ENCODE assay signal across 4 fruit fly cellular contexts in the genomic region with DNA sequence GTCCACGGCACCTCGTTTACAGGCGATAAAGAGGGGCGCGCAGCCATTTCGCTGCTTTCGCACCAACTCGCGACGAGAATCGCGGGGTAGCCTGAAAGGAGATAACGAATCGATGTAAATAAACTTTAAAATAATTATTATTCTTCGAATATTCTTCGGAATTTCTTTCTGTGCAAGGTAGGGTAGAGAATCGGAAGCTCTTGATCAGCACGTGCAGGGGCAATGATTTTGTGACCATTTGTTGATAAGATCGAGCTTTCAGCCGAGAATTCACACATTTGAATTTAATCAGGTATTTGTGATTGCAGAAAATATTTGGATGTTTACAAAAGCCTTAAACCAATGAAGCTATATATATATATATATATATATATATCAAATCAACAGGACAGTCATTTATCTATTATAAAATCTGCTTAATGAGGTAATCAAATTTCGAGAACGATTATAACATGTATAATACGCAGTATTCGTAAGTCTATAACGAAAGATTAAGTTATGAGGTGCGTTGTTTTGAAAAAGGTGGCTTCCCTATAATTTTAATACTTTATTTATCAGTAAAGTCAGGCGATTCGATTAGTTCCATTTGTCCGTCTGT.
A peak's percentile ranks its signal among the peaks of the same experiment; 100 is the strongest.
TF ChIP-seq lines count a peak whose summit lies in the region.

No protein-coding gene starts in this region.

- no peak for TF ChIP-seq CTCF in whole organism, embryonic (GFP tag; optimal IDR thresholded peaks at IDR 0.05; lab: Kevin White, UChicago)

TF ChIP-seq in whole organism, adult, 20 proteins besides CTCF, POLR2A, EP300 and RAD21:
- TF ChIP-seq Mnt (GFP tag; optimal IDR thresholded peaks at IDR 0.05; lab: Kevin White, UChicago) = peak; percentile 43
- no peak for TF ChIP-seq ovo (GFP tag; optimal IDR thresholded peaks at IDR 0.05; lab: Kevin White, UChicago)
- no peak for TF ChIP-seq CG11617 (GFP tag; optimal IDR thresholded peaks at IDR 0.05; lab: Kevin White, UChicago)
- peak; percentile 7 for TF ChIP-seq CG7101 (tag; optimal IDR thresholded peaks at IDR 0.05; lab: Kevin White, UChicago)

TF ChIP-seq in whole organism, embryonic, 481 proteins besides CTCF, POLR2A, EP300 and RAD21 (continues in another document):
- no peak for TF ChIP-seq Neu2 (GFP tag; optimal IDR thresholded peaks at IDR 0.05; lab: Kevin White, UChicago; ENCODE audit: borderline replicate concordance)
- TF ChIP-seq CG8281 (tag; optimal IDR thresholded peaks at IDR 0.05; lab: Kevin White, UChicago) = no peak
- no peak for TF ChIP-seq CoRest (tag; optimal IDR thresholded peaks at IDR 0.05; lab: Kevin White, UChicago)
- TF ChIP-seq CG18599 (GFP tag; optimal IDR thresholded peaks at IDR 0.05; lab: Kevin White, UChicago) = peak; percentile 30
- no peak for TF ChIP-seq Chrac-16 (GFP tag; optimal IDR thresholded peaks at IDR 0.05; lab: Kevin White, UChicago)
- no peak for TF ChIP-seq Nf-YC (tag; optimal IDR thresholded peaks at IDR 0.05; lab: Kevin White, UChicago)
- peak; percentile 85 for TF ChIP-seq D19B (GFP tag; optimal IDR thresholded peaks at IDR 0.05; lab: Kevin White, UChicago)
- no peak for TF ChIP-seq CG33557 (GFP tag; optimal IDR thresholded peaks at IDR 0.05; lab: Kevin White, UChicago)
- no peak for TF ChIP-seq CG32772 (GFP tag; IDR thresholded peaks at IDR 0.05; lab: Robert Waterston, UW)
- no peak for TF ChIP-seq CG16813 (GFP tag; IDR thresholded peaks at IDR 0.05; lab: Robert Waterston, UW; ENCODE audit: partially characterized antibody)
- TF ChIP-seq CG14965 (GFP tag; optimal IDR thresholded peaks at IDR 0.05; lab: Kevin White, UChicago; ENCODE audit: borderline replicate concordance) = no peak
- TF ChIP-seq Oli (tag; optimal IDR thresholded peaks at IDR 0.05; lab: Kevin White, UChicago) = no peak
- TF ChIP-seq jumu (GFP tag; optimal IDR thresholded peaks at IDR 0.05; lab: Kevin White, UChicago) = no peak
- TF ChIP-seq exex (tag; optimal IDR thresholded peaks at IDR 0.05; lab: Kevin White, UChicago) = peak; percentile 47
- TF ChIP-seq CG34376 (GFP tag; optimal IDR thresholded peaks at IDR 0.05; lab: Kevin White, UChicago) = peak; percentile 14
- TF ChIP-seq cwo (GFP tag; optimal IDR thresholded peaks at IDR 0.05; lab: Kevin White, UChicago) = peak; percentile 94
- TF ChIP-seq fd96Cb (tag; optimal IDR thresholded peaks at IDR 0.05; lab: Kevin White, UChicago) = no peak
- TF ChIP-seq CG8359 (GFP tag; optimal IDR thresholded peaks at IDR 0.05; lab: Kevin White, UChicago; ENCODE audit: borderline replicate concordance) = no peak
- no peak for TF ChIP-seq CG8478 (optimal IDR thresholded peaks at IDR 0.05; lab: Kevin White, UChicago)
- TF ChIP-seq Hmr (GFP tag; optimal IDR thresholded peaks at IDR 0.05; lab: Kevin White, UChicago) = no peak
- no peak for TF ChIP-seq CG43689 (GFP tag; IDR thresholded peaks at IDR 0.05; lab: Robert Waterston, UW)
- TF ChIP-seq CG4730 (GFP tag; IDR thresholded peaks at IDR 0.05; lab: Robert Waterston, UW) = no peak
- TF ChIP-seq Xbp1 (GFP tag; optimal IDR thresholded peaks at IDR 0.05; lab: Kevin White, UChicago) = no peak
- peak; percentile 10 for TF ChIP-seq CG2120 (GFP tag; optimal IDR thresholded peaks at IDR 0.05; lab: Kevin White, UChicago)
- no peak for TF ChIP-seq CG11560 (tag; IDR thresholded peaks at IDR 0.05; lab: Robert Waterston, UW)
- TF ChIP-seq slbo (GFP tag; IDR thresholded peaks at IDR 0.05; lab: Robert Waterston, UW) = no peak

TF ChIP-seq in whole organism, prepupa, 60 proteins besides CTCF, POLR2A, EP300 and RAD21:
- TF ChIP-seq lz (GFP tag; optimal IDR thresholded peaks at IDR 0.05; lab: Kevin White, UChicago) = no peak
- peak; percentile 86 for TF ChIP-seq svp (GFP tag; lab: Kevin White, UChicago)

TF ChIP-seq in whole organism, wandering third instar larva, 38 proteins besides CTCF, POLR2A, EP300 and RAD21:
- no peak for TF ChIP-seq Rel (GFP tag; optimal IDR thresholded peaks at IDR 0.05; lab: Kevin White, UChicago)
- peak; percentile 81 for TF ChIP-seq Rel (tag; optimal IDR thresholded peaks at IDR 0.05; lab: Kevin White, UChicago)
- TF ChIP-seq foxo (GFP tag; optimal IDR thresholded peaks at IDR 0.05; lab: Kevin White, UChicago) = no peak
- TF ChIP-seq rgr (GFP tag; optimal IDR thresholded peaks at IDR 0.05; lab: Kevin White, UChicago) = peak; percentile 21
- TF ChIP-seq h (GFP tag; optimal IDR thresholded peaks at IDR 0.05; lab: Kevin White, UChicago) = peak; percentile 32
